Fruit fly (Drosophila melanogaster): ENCODE results near the gene CG17260.

The CG17260 gene

dm6 chr2L:3086290-3086876 is 49.4 kb downstream of the CG17260 start (continued):
- no peak for TF ChIP-seq jigr1 (GFP tag; IDR thresholded peaks at IDR 0.05)
- TF ChIP-seq org-1 (GFP tag; optimal IDR thresholded peaks at IDR 0.05) = peak; percentile 55
- TF ChIP-seq CG15601 (tag; optimal IDR thresholded peaks at IDR 0.05) = no peak
- TF ChIP-seq CG10147 (GFP tag; optimal IDR thresholded peaks at IDR 0.05) = peak; percentile 80
- TF ChIP-seq ci (GFP tag; IDR thresholded peaks at IDR 0.05) = 0 out of 3 replicates have a peak, but pooled peaks have one; percentile 56
- TF ChIP-seq MTF-1 (GFP tag; optimal IDR thresholded peaks at IDR 0.05; ENCODE audit: borderline replicate concordance) = no peak
- peak; percentile 81 for TF ChIP-seq CG31441 (GFP tag; IDR thresholded peaks at IDR 0.05)
- TF ChIP-seq unpg (GFP tag; optimal IDR thresholded peaks at IDR 0.05) = peak; percentile 83
- TF ChIP-seq CG4424 (GFP tag; optimal IDR thresholded peaks at IDR 0.05) = peak; percentile 56
- no peak for TF ChIP-seq NC2α (GFP tag; optimal IDR thresholded peaks at IDR 0.05)
- no peak for TF ChIP-seq CTCF (GFP tag; optimal IDR thresholded peaks at IDR 0.05)
- no peak for TF ChIP-seq CG6254 (GFP tag; optimal IDR thresholded peaks at IDR 0.05)
- peak; percentile 18 for TF ChIP-seq CG13123 (GFP tag; optimal IDR thresholded peaks at IDR 0.05)
- TF ChIP-seq CG15073 (GFP tag; optimal IDR thresholded peaks at IDR 0.05) = no peak
- peak; percentile 84 for TF ChIP-seq Fer3 (tag; optimal IDR thresholded peaks at IDR 0.05)
- TF ChIP-seq CkIIα-i1 (GFP tag; IDR thresholded peaks at IDR 0.05) = no peak
- TF ChIP-seq CG4730 (GFP tag; IDR thresholded peaks at IDR 0.05) = 0 out of 2 replicates have a peak, but pooled peaks have one; percentile 16
- TF ChIP-seq tx (GFP tag; optimal IDR thresholded peaks at IDR 0.05) = peak; percentile 18
- peak in 1 of 2 experiments; percentile 27 for TF ChIP-seq eve (GFP tag; optimal IDR thresholded peaks at IDR 0.05)
- TF ChIP-seq D (optimal IDR thresholded peaks at IDR 0.05) = no peak
- peak; percentile 21 for TF ChIP-seq D (GFP tag; optimal IDR thresholded peaks at IDR 0.05)
- TF ChIP-seq tio (GFP tag; optimal IDR thresholded peaks at IDR 0.05) = peak; percentile 57
- TF ChIP-seq H15 (GFP tag; IDR thresholded peaks at IDR 0.05) = peak; percentile 57; the same call in 2 of the 3 replicates
- TF ChIP-seq kni (GFP tag; optimal IDR thresholded peaks at IDR 0.05) = no peak
- TF ChIP-seq gem (tag; optimal IDR thresholded peaks at IDR 0.05) = peak; percentile 86
- peak; percentile 35 for TF ChIP-seq Hand (GFP tag; optimal IDR thresholded peaks at IDR 0.05)
- TF ChIP-seq nerfin-1 (tag; optimal IDR thresholded peaks at IDR 0.05) = peak; percentile 19
- peak; percentile 52; the same call in 1 of the 3 replicates for TF ChIP-seq B-H1 (GFP tag; IDR thresholded peaks at IDR 0.05)
- no peak for TF ChIP-seq vnd (GFP tag; IDR thresholded peaks at IDR 0.05; ENCODE audit: partially characterized antibody)
- no peak for TF ChIP-seq ham (GFP tag; IDR thresholded peaks at IDR 0.05)
- TF ChIP-seq CG10366 (GFP tag; IDR thresholded peaks at IDR 0.05) = peak; percentile 56
- TF ChIP-seq CG7987 (GFP tag; optimal IDR thresholded peaks at IDR 0.05) = peak; percentile 20
- peak; percentile 52; the same call in 1 of the 2 replicates for TF ChIP-seq CG9215 (GFP tag; IDR thresholded peaks at IDR 0.05)
- no peak for TF ChIP-seq nom (GFP tag; optimal IDR thresholded peaks at IDR 0.05)
- peak; percentile 60; the same call in 1 of the 3 replicates for TF ChIP-seq CG34422 (GFP tag; IDR thresholded peaks at IDR 0.05)
- peak; percentile 79 for TF ChIP-seq vvl (GFP tag; IDR thresholded peaks at IDR 0.05)
- peak; percentile 53 for TF ChIP-seq gcm (GFP tag; optimal IDR thresholded peaks at IDR 0.05)
- no peak for TF ChIP-seq CG4282 (GFP tag; optimal IDR thresholded peaks at IDR 0.05)
- peak; percentile 48 for TF ChIP-seq Nf-YC (tag; optimal IDR thresholded peaks at IDR 0.05)
- TF ChIP-seq CG9932 (GFP tag; IDR thresholded peaks at IDR 0.05) = peak; percentile 79
- no peak for TF ChIP-seq CG5245 (GFP tag; optimal IDR thresholded peaks at IDR 0.05)
- peak; percentile 38 for TF ChIP-seq NK7.1 (GFP tag; optimal IDR thresholded peaks at IDR 0.05)
- no peak for TF ChIP-seq CG8089 (GFP tag; optimal IDR thresholded peaks at IDR 0.05)
- TF ChIP-seq gce (GFP tag; IDR thresholded peaks at IDR 0.05) = peak; percentile 46; the same call in 1 of the 3 replicates
- TF ChIP-seq CG8359 (GFP tag; optimal IDR thresholded peaks at IDR 0.05; ENCODE audit: borderline replicate concordance) = no peak
- TF ChIP-seq CG18619 (GFP tag; optimal IDR thresholded peaks at IDR 0.05) = peak; percentile 59
- peak; percentile 20 for TF ChIP-seq CG2116 (GFP tag; optimal IDR thresholded peaks at IDR 0.05)
- peak; percentile 39; the same call in 1 of the 2 replicates for TF ChIP-seq CG17328 (GFP tag; IDR thresholded peaks at IDR 0.05)
- 0 out of 3 replicates have a peak, but pooled peaks have one; percentile 10 for TF ChIP-seq CG3726 (GFP tag; IDR thresholded peaks at IDR 0.05)
- TF ChIP-seq CG10267 (tag; optimal IDR thresholded peaks at IDR 0.05) = peak; percentile 65

Measured in whole organism, embryonic.